Worm (Caenorhabditis elegans): ENCODE results near the gene ZK829.7.

DNA sequence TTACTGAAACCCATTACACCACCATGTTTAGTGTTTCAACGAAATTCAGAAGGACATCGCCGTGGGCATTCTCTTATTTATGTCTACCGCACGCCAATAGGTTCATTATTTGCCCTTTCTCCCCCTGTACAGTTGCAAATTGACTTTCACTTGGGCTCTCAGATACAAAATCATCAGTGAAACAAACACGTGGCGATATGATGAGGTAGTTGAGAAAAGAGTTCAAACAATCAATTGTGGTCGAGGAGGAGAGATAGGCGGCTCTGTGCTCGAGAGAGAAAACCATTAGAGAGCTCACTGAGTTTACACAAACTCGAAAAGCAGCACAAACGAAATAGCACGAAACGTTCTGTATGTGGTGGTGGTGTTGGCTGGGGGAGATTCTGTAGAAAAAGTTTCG is 4.3 kb downstream of the ZK829.7 start:
- no peak for TF ChIP-seq dao-5 (tag; optimal IDR thresholded peaks at IDR 0.05)
- no peak for TF ChIP-seq him-1 (tag; optimal IDR thresholded peaks at IDR 0.05)
- no peak for TF ChIP-seq W03F9.2 (tag; optimal IDR thresholded peaks at IDR 0.05)

Data from whole organism, L4/young adult.